ENCODE assay signal across 4 fruit fly cellular contexts in the genomic region with DNA sequence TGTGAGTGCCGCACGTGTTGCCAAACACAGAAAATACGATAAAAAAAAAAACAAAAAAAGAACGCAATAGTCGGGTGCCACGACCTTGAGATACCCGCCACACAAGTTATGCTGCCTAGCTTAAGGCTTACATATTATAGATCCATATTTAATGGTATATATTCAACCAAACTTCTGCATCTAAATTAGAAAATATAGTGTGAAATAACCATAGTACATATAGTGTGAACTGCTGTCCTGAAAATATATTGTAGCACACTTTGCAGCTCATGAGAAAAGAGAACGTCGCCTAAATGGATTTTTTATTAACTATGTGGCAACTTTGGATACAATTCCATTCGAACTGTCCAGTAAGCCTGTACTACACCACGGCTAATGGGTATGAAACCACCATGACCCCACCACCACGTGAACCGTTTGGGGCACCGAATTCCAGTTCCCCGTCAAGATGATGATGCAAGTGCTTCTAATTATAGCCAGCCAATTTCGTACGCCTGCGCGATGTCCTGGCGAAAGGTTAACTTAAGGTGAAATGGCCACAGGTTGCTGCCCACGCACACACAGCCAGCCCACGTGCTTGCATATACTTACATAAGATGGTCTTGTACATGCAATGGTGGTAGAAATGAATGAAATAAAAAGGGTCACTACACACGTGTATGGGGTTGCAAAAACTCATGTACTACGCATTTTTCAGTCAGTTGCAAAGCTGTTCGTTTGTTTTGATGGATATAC.
A peak's percentile ranks its signal among the peaks of the same experiment; 100 is the strongest.
TF ChIP-seq lines count a peak whose summit lies in the region.

No protein-coding gene starts in this region.

TF ChIP-seq in whole organism, embryonic, 481 proteins besides CTCF, POLR2A, EP300 and RAD21 (continued from another document and continues in another):
- peak; percentile 63 for TF ChIP-seq CG12299 (tag; optimal IDR thresholded peaks at IDR 0.05; lab: Kevin White, UChicago)
- no peak for TF ChIP-seq gfzf (GFP tag; optimal IDR thresholded peaks at IDR 0.05; lab: Kevin White, UChicago)
- peak; percentile 72 for TF ChIP-seq Ssrp (tag; optimal IDR thresholded peaks at IDR 0.05; lab: Kevin White, UChicago)
- TF ChIP-seq zen2 (GFP tag; IDR thresholded peaks at IDR 0.05; lab: Robert Waterston, UW; ENCODE audit: partially characterized antibody) = no peak
- TF ChIP-seq ATbp (GFP tag; optimal IDR thresholded peaks at IDR 0.05; lab: Kevin White, UChicago) = peak; percentile 73
- no peak for TF ChIP-seq crol (GFP tag; IDR thresholded peaks at IDR 0.05; lab: Robert Waterston, UW)
- peak; percentile 85 for TF ChIP-seq CG17361 (GFP tag; IDR thresholded peaks at IDR 0.05; lab: Robert Waterston, UW)
- TF ChIP-seq nmo (GFP tag; optimal IDR thresholded peaks at IDR 0.05; lab: Kevin White, UChicago) = peak; percentile 89
- 0 out of 3 replicates have a peak, but pooled peaks have one; percentile 41 for TF ChIP-seq H15 (GFP tag; IDR thresholded peaks at IDR 0.05; lab: Robert Waterston, UW)
- TF ChIP-seq her (GFP tag; optimal IDR thresholded peaks at IDR 0.05; lab: Kevin White, UChicago) = peak; percentile 16
- TF ChIP-seq CG3065 (GFP tag; optimal IDR thresholded peaks at IDR 0.05; lab: Kevin White, UChicago) = peak; percentile 14
- TF ChIP-seq bcd (GFP tag; optimal IDR thresholded peaks at IDR 0.05; lab: Kevin White, UChicago) = peak; percentile 81
- peak; percentile 65 for TF ChIP-seq CG17829 (tag; optimal IDR thresholded peaks at IDR 0.05; lab: Kevin White, UChicago)
- no peak for TF ChIP-seq CG14860 (GFP tag; IDR thresholded peaks at IDR 0.05; lab: Robert Waterston, UW; ENCODE audit: partially characterized antibody)
- TF ChIP-seq luna (GFP tag; optimal IDR thresholded peaks at IDR 0.05; lab: Kevin White, UChicago) = peak; percentile 32
- TF ChIP-seq CG34422 (GFP tag; IDR thresholded peaks at IDR 0.05; lab: Robert Waterston, UW) = peak; percentile 77; the same call in 2 of the 3 replicates
- TF ChIP-seq tna (GFP tag; IDR thresholded peaks at IDR 0.05; lab: Robert Waterston, UW; ENCODE audit: partially characterized antibody) = no peak
- peak; percentile 49 for TF ChIP-seq Vsx1 (GFP tag; optimal IDR thresholded peaks at IDR 0.05; lab: Kevin White, UChicago)
- TF ChIP-seq lmd (GFP tag; IDR thresholded peaks at IDR 0.05; lab: Robert Waterston, UW) = peak; percentile 77
- TF ChIP-seq hth (optimal IDR thresholded peaks at IDR 0.05; lab: Kevin White, UChicago) = no peak
- TF ChIP-seq shn (GFP tag; optimal IDR thresholded peaks at IDR 0.05; lab: Kevin White, UChicago) = peak; percentile 54
- no peak for TF ChIP-seq Neu2 (GFP tag; optimal IDR thresholded peaks at IDR 0.05; lab: Kevin White, UChicago; ENCODE audit: borderline replicate concordance)
- TF ChIP-seq CG7556 (GFP tag; optimal IDR thresholded peaks at IDR 0.05; lab: Kevin White, UChicago) = peak; percentile 90
- peak; percentile 40 for TF ChIP-seq crc (GFP tag; optimal IDR thresholded peaks at IDR 0.05; lab: Kevin White, UChicago)
- 0 out of 2 replicates have a peak, but pooled peaks have one; percentile 6 for TF ChIP-seq Dip2 (GFP tag; IDR thresholded peaks at IDR 0.05; lab: Robert Waterston, UW)
- TF ChIP-seq Hmx (GFP tag; optimal IDR thresholded peaks at IDR 0.05; lab: Kevin White, UChicago) = peak; percentile 42
- peak; percentile 44 for TF ChIP-seq CG12071 (GFP tag; optimal IDR thresholded peaks at IDR 0.05; lab: Kevin White, UChicago)
- TF ChIP-seq Bgb (GFP tag; IDR thresholded peaks at IDR 0.05; lab: Robert Waterston, UW; ENCODE audit: partially characterized antibody) = no peak
- no peak for TF ChIP-seq trem (tag; optimal IDR thresholded peaks at IDR 0.05; lab: Kevin White, UChicago)

TF ChIP-seq in whole organism, prepupa, 60 proteins besides CTCF, POLR2A, EP300 and RAD21 (continued from another document and continues in another):
- TF ChIP-seq CG10669 (GFP tag; optimal IDR thresholded peaks at IDR 0.05; lab: Kevin White, UChicago) = peak; percentile 66
- TF ChIP-seq CG10631 (GFP tag; optimal IDR thresholded peaks at IDR 0.05; lab: Kevin White, UChicago) = no peak
- peak; percentile 73; the same call in 2 of the 3 replicates for TF ChIP-seq CG6163 (GFP tag; IDR thresholded peaks at IDR 0.05; lab: Robert Waterston, UW)
- TF ChIP-seq CG6792 (GFP tag; optimal IDR thresholded peaks at IDR 0.05; lab: Kevin White, UChicago) = peak; percentile 71
- TF ChIP-seq CG9139 (GFP tag; optimal IDR thresholded peaks at IDR 0.05; lab: Kevin White, UChicago) = peak; percentile 34
- peak; percentile 11 for TF ChIP-seq Eip93F (GFP tag; optimal IDR thresholded peaks at IDR 0.05; lab: Kevin White, UChicago)
- TF ChIP-seq acj6 (GFP tag; optimal IDR thresholded peaks at IDR 0.05; lab: Kevin White, UChicago) = peak; percentile 71
- TF ChIP-seq CG7368 (GFP tag; optimal IDR thresholded peaks at IDR 0.05; lab: Kevin White, UChicago) = peak; percentile 64
- peak; percentile 85 for TF ChIP-seq Hr39 (GFP tag; optimal IDR thresholded peaks at IDR 0.05; lab: Kevin White, UChicago)
- TF ChIP-seq CG6276 (GFP tag; optimal IDR thresholded peaks at IDR 0.05; lab: Kevin White, UChicago) = no peak
- TF ChIP-seq pdm3 (GFP tag; optimal IDR thresholded peaks at IDR 0.05; lab: Kevin White, UChicago) = peak; percentile 79
- TF ChIP-seq CG11902 (GFP tag; optimal IDR thresholded peaks at IDR 0.05; lab: Kevin White, UChicago) = peak; percentile 44
- TF ChIP-seq net (GFP tag; optimal IDR thresholded peaks at IDR 0.05; lab: Kevin White, UChicago) = peak; percentile 66
- TF ChIP-seq Hr38 (GFP tag; optimal IDR thresholded peaks at IDR 0.05; lab: Kevin White, UChicago) = no peak
- peak; percentile 94 for TF ChIP-seq Eip78C (GFP tag; lab: Kevin White, UChicago)
- peak; percentile 33 for TF ChIP-seq CG8319 (GFP tag; optimal IDR thresholded peaks at IDR 0.05; lab: Kevin White, UChicago)
- peak; percentile 46 for TF ChIP-seq dsx (GFP tag; optimal IDR thresholded peaks at IDR 0.05; lab: Kevin White, UChicago; ENCODE audit: poor library complexity, severe bottlenecking)
- peak; percentile 71; the same call in 2 of the 3 replicates for TF ChIP-seq CG8119 (GFP tag; IDR thresholded peaks at IDR 0.05; lab: Robert Waterston, UW)
- peak; percentile 75 for TF ChIP-seq CG3919 (GFP tag; optimal IDR thresholded peaks at IDR 0.05; lab: Kevin White, UChicago)
- peak; percentile 63 for TF ChIP-seq CG3032 (tag; optimal IDR thresholded peaks at IDR 0.05; lab: Kevin White, UChicago)
- no peak for TF ChIP-seq Hr4 (GFP tag; optimal IDR thresholded peaks at IDR 0.05; lab: Kevin White, UChicago)
- TF ChIP-seq Eip75B (GFP tag; optimal IDR thresholded peaks at IDR 0.05; lab: Kevin White, UChicago) = peak; percentile 80
- TF ChIP-seq CG15336 (GFP tag; IDR thresholded peaks at IDR 0.05; lab: Robert Waterston, UW) = peak; percentile 68
- peak; percentile 3 for TF ChIP-seq CG6808 (GFP tag; optimal IDR thresholded peaks at IDR 0.05; lab: Kevin White, UChicago)
- TF ChIP-seq esn (GFP tag; optimal IDR thresholded peaks at IDR 0.05; lab: Kevin White, UChicago) = peak; percentile 76
- no peak for TF ChIP-seq CG6854 (GFP tag; optimal IDR thresholded peaks at IDR 0.05; lab: Kevin White, UChicago)
- TF ChIP-seq CG34406 (GFP tag; optimal IDR thresholded peaks at IDR 0.05; lab: Kevin White, UChicago) = peak; percentile 61
- TF ChIP-seq CG31627 (GFP tag; optimal IDR thresholded peaks at IDR 0.05; lab: Kevin White, UChicago) = peak; percentile 74
- peak; percentile 26 for TF ChIP-seq Sox15 (GFP tag; optimal IDR thresholded peaks at IDR 0.05; lab: Kevin White, UChicago)
- peak; percentile 70 for TF ChIP-seq Lpt (GFP tag; optimal IDR thresholded peaks at IDR 0.05; lab: Kevin White, UChicago)
- no peak for TF ChIP-seq Sox102F (GFP tag; optimal IDR thresholded peaks at IDR 0.05; lab: Kevin White, UChicago)

TF ChIP-seq in whole organism, pupa, 21 proteins besides CTCF, POLR2A, EP300 and RAD21 (continued from another document):
- TF ChIP-seq Pif1A (GFP tag; optimal IDR thresholded peaks at IDR 0.05; lab: Kevin White, UChicago) (no peak), CG13204 (GFP tag; optimal IDR thresholded peaks at IDR 0.05; lab: Kevin White, UChicago) (no peak), EcR (GFP tag; optimal IDR thresholded peaks at IDR 0.05; lab: Kevin White, UChicago) (no peak)

TF ChIP-seq in whole organism, wandering third instar larva, 38 proteins besides CTCF, POLR2A, EP300 and RAD21 (continued from another document):
- peak; percentile 77 for TF ChIP-seq fru (GFP tag; optimal IDR thresholded peaks at IDR 0.05; lab: Kevin White, UChicago)
- peak; percentile 50 for TF ChIP-seq Sp1 (GFP tag; optimal IDR thresholded peaks at IDR 0.05; lab: Kevin White, UChicago)
- no peak for TF ChIP-seq Hnf4 (GFP tag; optimal IDR thresholded peaks at IDR 0.05; lab: Kevin White, UChicago)
- TF ChIP-seq OdsH (GFP tag; optimal IDR thresholded peaks at IDR 0.05; lab: Kevin White, UChicago) = peak; percentile 59
- no peak for TF ChIP-seq N (GFP tag; optimal IDR thresholded peaks at IDR 0.05; lab: Kevin White, UChicago)
- no peak for TF ChIP-seq brk (GFP tag; optimal IDR thresholded peaks at IDR 0.05; lab: Kevin White, UChicago)
- peak in 1 of 2 experiments; percentile 75 for TF ChIP-seq foxo (GFP tag; optimal IDR thresholded peaks at IDR 0.05; lab: Kevin White, UChicago)
- TF ChIP-seq HLH106 (tag; optimal IDR thresholded peaks at IDR 0.05; lab: Kevin White, UChicago) = peak; percentile 44
- TF ChIP-seq psq (GFP tag; optimal IDR thresholded peaks at IDR 0.05; lab: Kevin White, UChicago) = peak; percentile 34
- no peak for TF ChIP-seq Rel (GFP tag; optimal IDR thresholded peaks at IDR 0.05; lab: Kevin White, UChicago)
- TF ChIP-seq Rel (tag; optimal IDR thresholded peaks at IDR 0.05; lab: Kevin White, UChicago) = no peak
- TF ChIP-seq dmrt93B (GFP tag; optimal IDR thresholded peaks at IDR 0.05; lab: Kevin White, UChicago) = no peak
- peak; percentile 70 for TF ChIP-seq h (GFP tag; optimal IDR thresholded peaks at IDR 0.05; lab: Kevin White, UChicago)
- no peak for TF ChIP-seq Mio (GFP tag; optimal IDR thresholded peaks at IDR 0.05; lab: Kevin White, UChicago)
- TF ChIP-seq GATAd (GFP tag; optimal IDR thresholded peaks at IDR 0.05; lab: Kevin White, UChicago) = no peak
- no peak for TF ChIP-seq jim (GFP tag; optimal IDR thresholded peaks at IDR 0.05; lab: Kevin White, UChicago)
- TF ChIP-seq sv (GFP tag; optimal IDR thresholded peaks at IDR 0.05; lab: Kevin White, UChicago) = peak; percentile 62
- TF ChIP-seq usp (GFP tag; optimal IDR thresholded peaks at IDR 0.05; lab: Kevin White, UChicago) = no peak
- peak; percentile 76 for TF ChIP-seq woc (GFP tag; optimal IDR thresholded peaks at IDR 0.05; lab: Kevin White, UChicago)
- no peak for TF ChIP-seq CG9705 (GFP tag; optimal IDR thresholded peaks at IDR 0.05; lab: Kevin White, UChicago)
